Worm (Caenorhabditis elegans) whole organism, late embryonic: ENCODE measurements around the gene srb-17.

Source experiments
- C08G9.2 ChIP-seq: sonication (generic microtip); optimal IDR thresholded peaks from 2 replicates; lab custom pipeline; 2016; ENCODE audit warnings: mild to moderate bottlenecking, missing genetic modification characterization, moderate library complexity, missing compliant biosample characterization
- K09A11.1 ChIP-seq: sonication (generic microtip); optimal IDR thresholded peaks from 2 replicates; lab custom pipeline; 2017; ENCODE audit warnings: antibody characterized with exemption, mild to moderate bottlenecking, missing genetic modification characterization, missing compliant biosample characterization; ENCODE audit not compliant: insufficient read depth
- ahr-1 ChIP-seq: sonication (generic microtip); optimal IDR thresholded peaks from 2 replicates; lab custom pipeline; 2016; ENCODE audit warnings: missing genetic modification characterization, missing compliant biosample characterization
- ceh-19 ChIP-seq: fragments of 200-800 bp; sonication (Bioruptor generic); optimal IDR thresholded peaks from 2 replicates; lab custom pipeline; 2018; ENCODE audit warnings: mild to moderate bottlenecking, missing genetic modification characterization, missing compliant biosample characterization
- ceh-2 ChIP-seq: sonication (generic microtip); optimal IDR thresholded peaks from 2 replicates; lab custom pipeline; 2016; ENCODE audit warnings: missing genotype, missing genetic modification characterization, missing compliant biosample characterization
- ceh-31 ChIP-seq: sonication (generic microtip); optimal IDR thresholded peaks from 2 replicates; lab custom pipeline; 2016; ENCODE audit warnings: missing genetic modification characterization, missing compliant biosample characterization
- ceh-45 ChIP-seq: fragments of 200-800 bp; sonication (Bioruptor generic); IDR thresholded peaks from 2 replicates; pipeline ENCODE4 v1.3.6; 2022; ENCODE audit warnings: missing genetic modification reagents, missing genetic modification characterization, missing compliant biosample characterization
- ceh-48 ChIP-seq: sonication (generic microtip); optimal IDR thresholded peaks from 2 replicates; lab custom pipeline; 2016; ENCODE audit warnings: missing genetic modification characterization, inconsistent platforms, missing compliant biosample characterization
- dmd-4 ChIP-seq: sonication (generic microtip); optimal IDR thresholded peaks from 2 replicates; lab custom pipeline; 2016; ENCODE audit warnings: borderline replicate concordance, missing genetic modification characterization, missing compliant biosample characterization
- dve-1 ChIP-seq: sonication (generic microtip); optimal IDR thresholded peaks from 2 replicates; lab custom pipeline; 2017; ENCODE audit warnings: antibody characterized with exemption, mild to moderate bottlenecking, missing genetic modification characterization, missing compliant biosample characterization
- elt-2 ChIP-seq: sonication (generic microtip); optimal IDR thresholded peaks from 2 replicates; lab custom pipeline; 2016; ENCODE audit warnings: missing genetic modification reagents, missing genetic modification characterization, missing compliant biosample characterization
- elt-4 ChIP-seq: sonication (generic microtip); optimal IDR thresholded peaks from 2 replicates; lab custom pipeline; 2016; ENCODE audit warnings: missing genetic modification characterization, missing compliant biosample characterization
- ets-4 ChIP-seq: sonication (generic microtip); optimal IDR thresholded peaks from 2 replicates; lab custom pipeline; 2016; ENCODE audit warnings: missing genetic modification characterization, missing compliant biosample characterization
- fax-1 ChIP-seq: sonication (generic microtip); optimal IDR thresholded peaks from 2 replicates; lab custom pipeline; 2016; ENCODE audit warnings: missing genotype, missing genetic modification characterization, missing compliant biosample characterization
- fkh-10 ChIP-seq: fragments of 150-350 bp; optimal IDR thresholded peaks from 2 replicates; lab custom pipeline; 2014; ENCODE audit warnings: missing biosample characterization, missing genetic modification reagents, missing genetic modification characterization
- fkh-6 ChIP-seq: sonication (generic microtip); optimal IDR thresholded peaks from 2 replicates; lab custom pipeline; 2016; ENCODE audit warnings: missing genetic modification characterization, missing compliant biosample characterization
- hlh-30 ChIP-seq: sonication (generic microtip); optimal IDR thresholded peaks from 2 replicates; lab custom pipeline; 2017; ENCODE audit warnings: antibody characterized with exemption, missing genetic modification characterization, missing compliant biosample characterization; ENCODE audit not compliant: insufficient read depth
- hlh-6 ChIP-seq: sonication (generic microtip); optimal IDR thresholded peaks from 2 replicates; lab custom pipeline; 2016; ENCODE audit warnings: missing genotype, missing genetic modification characterization, missing compliant biosample characterization
- hlh-8 ChIP-seq: sonication (generic microtip); optimal IDR thresholded peaks from 2 replicates; lab custom pipeline; 2016; ENCODE audit warnings: missing genotype, missing genetic modification characterization, missing compliant biosample characterization
- madf-2 ChIP-seq: sonication (generic microtip); optimal IDR thresholded peaks from 2 replicates; lab custom pipeline; 2017; ENCODE audit warnings: missing genetic modification characterization, missing compliant biosample characterization
- mec-3 ChIP-seq: sonication (generic microtip); optimal IDR thresholded peaks from 2 replicates; lab custom pipeline; 2016; ENCODE audit warnings: borderline replicate concordance, missing genetic modification characterization, missing compliant biosample characterization
- nfya-1 ChIP-seq: sonication (generic microtip); optimal IDR thresholded peaks from 2 replicates; lab custom pipeline; 2017; ENCODE audit warnings: missing genetic modification characterization, mild to moderate bottlenecking, missing compliant biosample characterization, antibody characterized with exemption, moderate library complexity
- nhr-11 ChIP-seq: fragments of 150-350 bp; optimal IDR thresholded peaks from 2 replicates; lab custom pipeline; 2014; ENCODE audit warnings: missing biosample characterization, missing genetic modification characterization
- nhr-232 ChIP-seq: sonication (generic microtip); optimal IDR thresholded peaks from 2 replicates; lab custom pipeline; 2016; ENCODE audit warnings: missing genetic modification characterization, missing compliant biosample characterization
- npax-4 ChIP-seq: sonication (generic microtip); optimal IDR thresholded peaks from 2 replicates; lab custom pipeline; 2016; ENCODE audit warnings: missing genetic modification characterization, missing compliant biosample characterization
- odd-2 ChIP-seq: sonication (generic microtip); optimal IDR thresholded peaks from 2 replicates; lab custom pipeline; 2017; ENCODE audit warnings: antibody characterized with exemption, mild to moderate bottlenecking, missing genetic modification characterization, missing compliant biosample characterization
- pat-9 ChIP-seq: fragments of 200-800 bp; sonication (Bioruptor generic); optimal IDR thresholded peaks from 2 replicates; lab custom pipeline; 2018; ENCODE audit warnings: mild to moderate bottlenecking, missing genetic modification characterization, moderate library complexity, missing compliant biosample characterization
- pha-4 ChIP-seq: fragments of 150-350 bp; optimal IDR thresholded peaks from 2 replicates; lab custom pipeline; 2018; ENCODE audit warnings: missing biosample characterization, missing genetic modification reagents, missing genetic modification characterization
- pqm-1 ChIP-seq: sonication (generic microtip); optimal IDR thresholded peaks from 2 replicates; lab custom pipeline; 2016; ENCODE audit warnings: missing genetic modification characterization, missing compliant biosample characterization
- ref-2 ChIP-seq: sonication (generic microtip); optimal IDR thresholded peaks from 2 replicates; lab custom pipeline; 2016; ENCODE audit warnings: missing genetic modification characterization, missing compliant biosample characterization
- sdc-2 ChIP-seq: sonication (generic microtip); optimal IDR thresholded peaks from 2 replicates; lab custom pipeline; 2016; ENCODE audit warnings: missing genotype, missing genetic modification characterization, missing compliant biosample characterization
- sox-4 ChIP-seq: sonication (generic microtip); optimal IDR thresholded peaks from 2 replicates; lab custom pipeline; 2017; ENCODE audit warnings: mild to moderate bottlenecking, missing genetic modification characterization, inconsistent platforms, missing compliant biosample characterization
- ttx-3 ChIP-seq: sonication (generic microtip); optimal IDR thresholded peaks from 2 replicates; lab custom pipeline; 2016; ENCODE audit warnings: missing genetic modification reagents, missing genetic modification characterization, missing compliant biosample characterization
- unc-42 ChIP-seq: sonication (generic microtip); optimal IDR thresholded peaks from 2 replicates; lab custom pipeline; 2016; ENCODE audit warnings: missing genotype, missing genetic modification characterization, missing compliant biosample characterization
- unc-86 ChIP-seq: sonication (generic microtip); optimal IDR thresholded peaks from 2 replicates; lab custom pipeline; 2016; ENCODE audit warnings: missing genetic modification characterization, missing compliant biosample characterization
- zip-5 ChIP-seq: sonication (generic microtip); optimal IDR thresholded peaks from 2 replicates; lab custom pipeline; 2016; ENCODE audit warnings: missing genetic modification characterization, missing compliant biosample characterization
- ztf-16 ChIP-seq: sonication (generic microtip); optimal IDR thresholded peaks from 2 replicates; lab custom pipeline; 2017; ENCODE audit warnings: missing genetic modification characterization, missing compliant biosample characterization

The srb-17 gene

ce11 chrIV:10503750-10504232, 46.8 kb upstream of the srb-17 start (continued):
- no peak for TF ChIP-seq ttx-3
- peak; percentile 29 for TF ChIP-seq ref-2
- peak; percentile 53 for TF ChIP-seq nfya-1 (tag; lab: Kevin White, UChicago)
- TF ChIP-seq unc-86 (tag; lab: Kevin White, UChicago) = no peak
- TF ChIP-seq hlh-8 = peak; percentile 29
- TF ChIP-seq dve-1 (tag; lab: Kevin White, UChicago) = peak; percentile 10
- TF ChIP-seq nhr-232 (tag; lab: Kevin White, UChicago) = no peak
- no peak for TF ChIP-seq zip-5
- TF ChIP-seq mec-3 (tag; lab: Kevin White, UChicago) = peak; percentile 65
- peak; percentile 23 for TF ChIP-seq ceh-2 (tag; lab: Kevin White, UChicago)
- TF ChIP-seq dmd-4 (tag; lab: Kevin White, UChicago) = peak; percentile 46
- TF ChIP-seq nhr-11 (tag; lab: Kevin White, UChicago) = no peak
- TF ChIP-seq ztf-16 (tag; lab: Kevin White, UChicago) = no peak
- peak; percentile 70 for TF ChIP-seq ceh-48
- TF ChIP-seq C08G9.2 = peak; percentile 29
- TF ChIP-seq ceh-45 (GFP tag; lab: Robert Waterston, UW) = no peak
- no peak for TF ChIP-seq npax-4 (tag; lab: Kevin White, UChicago)
- peak; percentile 32 for TF ChIP-seq hlh-6 (tag; lab: Kevin White, UChicago)
- peak; percentile 30 for TF ChIP-seq K09A11.1 (tag; lab: Kevin White, UChicago)
- TF ChIP-seq, all 69 proteins: peak for 29

ce11 chrIV:10502345-10502744, 45.3 kb upstream of the srb-17 start:
- TF ChIP-seq unc-42 (tag; lab: Kevin White, UChicago) (peak; percentile 3), dmd-4 (tag; lab: Kevin White, UChicago) (no peak), elt-2 (tag; lab: Kevin White, UChicago) (peak; percentile 39), fax-1 (tag; lab: Kevin White, UChicago) (no peak), ceh-45 (GFP tag; lab: Robert Waterston, UW) (no peak), madf-2 (no peak), nfya-1 (tag; lab: Kevin White, UChicago) (peak; percentile 5), elt-4 (tag; lab: Kevin White, UChicago) (no peak), pqm-1 (tag; lab: Kevin White, UChicago) (peak; percentile 21), ceh-2 (tag; lab: Kevin White, UChicago) (no peak), ceh-19 (GFP tag; lab: Kevin White, UChicago) (no peak)

DNA sequence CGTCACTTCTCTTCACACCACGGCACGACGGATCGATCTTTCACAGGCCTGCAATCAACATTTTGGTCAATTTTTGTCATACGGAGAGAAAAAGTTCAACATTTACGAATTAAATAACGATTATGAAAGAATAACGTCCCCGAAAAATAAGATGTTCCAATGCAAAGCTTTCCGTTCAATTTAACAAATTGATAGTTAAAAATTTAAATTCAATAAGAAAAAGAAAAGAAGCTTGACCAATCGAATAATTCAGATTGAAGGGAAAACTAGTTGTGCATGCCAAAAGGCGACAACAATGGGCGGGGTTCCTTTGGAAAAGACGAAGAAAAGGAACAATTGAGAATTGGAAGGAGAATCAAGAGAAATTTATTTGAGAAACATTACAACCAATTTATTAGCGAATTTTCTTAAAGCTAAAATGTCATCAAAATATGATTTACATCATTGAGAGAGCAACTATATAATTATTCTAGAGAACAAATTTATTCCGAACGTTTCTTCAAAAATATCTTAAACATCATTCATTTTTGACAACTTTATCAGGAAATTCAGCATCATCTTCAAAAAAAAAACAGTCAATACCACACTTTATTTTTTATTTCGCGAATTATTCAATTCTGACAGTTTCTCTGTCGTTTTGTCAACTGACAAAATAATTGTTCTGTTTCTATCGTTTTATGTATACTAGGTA, 44.7 kb upstream of the srb-17 start, which contains the start of gene tax-6:
Gene tax-6 (minus strand): TSS at position 51 of the 691 bp plus-strand sequence.
- no peak for TF ChIP-seq hlh-6 (tag; lab: Kevin White, UChicago)
- no peak for TF ChIP-seq elt-4 (tag; lab: Kevin White, UChicago)
- no peak for TF ChIP-seq hlh-30
- TF ChIP-seq pha-4 (tag; lab: Kevin White, UChicago) = no peak
- TF ChIP-seq fkh-10 (GFP tag; lab: Kevin White, UChicago) = no peak
- TF ChIP-seq odd-2 (tag; lab: Kevin White, UChicago) = no peak
- no peak for TF ChIP-seq fkh-6
- no peak for TF ChIP-seq dve-1 (tag; lab: Kevin White, UChicago)
- no peak for TF ChIP-seq ets-4 (tag; lab: Kevin White, UChicago)
- no peak for TF ChIP-seq ahr-1
- TF ChIP-seq sdc-2 (tag; lab: Kevin White, UChicago) = no peak
- TF ChIP-seq ceh-31 (tag; lab: Kevin White, UChicago) = no peak
- TF ChIP-seq pat-9 (tag; lab: Kevin White, UChicago) = no peak
- TF ChIP-seq sox-4 (tag; lab: Kevin White, UChicago) = no peak
- TF ChIP-seq fax-1 (tag; lab: Kevin White, UChicago) = no peak
